Worm (Caenorhabditis elegans): Measurements from ENCODE around the gene sna-1.
A peak's percentile ranks its signal among the peaks of the same experiment; 100 is the strongest.

ce11 chrV:6709050-6709683, 1.3 kb downstream of the sna-1 start, which contains the start of gene dlst-1:
- TF ChIP-seq ref-1 (GFP tag; conservative IDR thresholded peaks at IDR 0.05) (0 out of 2 replicates have a peak, but pooled peaks have one; percentile 23), flt-1 (GFP tag; IDR thresholded peaks at IDR 0.05) (peak; percentile 73), klf-2 (GFP tag; conservative IDR thresholded peaks at IDR 0.05) (0 out of 2 replicates have a peak, but pooled peaks have one; percentile 28), ztf-29 (GFP tag; IDR thresholded peaks at IDR 0.05) (no peak), med-1 (GFP tag; optimal IDR thresholded peaks at IDR 0.05; ENCODE audit: insufficient read depth) (peak; percentile 77)

All from whole organism, midembryonic.